Worm (Caenorhabditis elegans) whole organism, late embryonic: ENCODE measurements around the gene mans-4.

Source experiments
- C08G9.2 ChIP-seq: sonication (generic microtip); optimal IDR thresholded peaks from 2 replicates; lab custom pipeline; 2016; ENCODE audit warnings: mild to moderate bottlenecking, missing genetic modification characterization, moderate library complexity, missing compliant biosample characterization
- K02D7.2 ChIP-seq: sonication (generic microtip); optimal IDR thresholded peaks from 2 replicates; lab custom pipeline; 2017; ENCODE audit warnings: mild to moderate bottlenecking, missing genetic modification characterization, missing compliant biosample characterization
- ama-1 ChIP-seq: fragments of 150-350 bp; optimal IDR thresholded peaks from 2 replicates; lab custom pipeline; 2014
- ceh-14 ChIP-seq: sonication (generic microtip); optimal IDR thresholded peaks from 2 replicates; lab custom pipeline; 2016; ENCODE audit warnings: missing genotype, missing genetic modification characterization, missing compliant biosample characterization
- ceh-18 ChIP-seq: sonication (generic microtip); optimal IDR thresholded peaks from 2 replicates; lab custom pipeline; 2016; ENCODE audit warnings: missing genetic modification characterization, missing compliant biosample characterization
- ceh-19 ChIP-seq: fragments of 200-800 bp; sonication (Bioruptor generic); optimal IDR thresholded peaks from 2 replicates; lab custom pipeline; 2018; ENCODE audit warnings: mild to moderate bottlenecking, missing genetic modification characterization, missing compliant biosample characterization
- ceh-30 ChIP-seq: fragments of 150-350 bp; optimal IDR thresholded peaks from 2 replicates; lab custom pipeline; 2014; ENCODE audit warnings: missing biosample characterization, missing genetic modification characterization
- ceh-45 ChIP-seq: fragments of 200-800 bp; sonication (Bioruptor generic); IDR thresholded peaks from 2 replicates; pipeline ENCODE4 v1.3.6; 2022; ENCODE audit warnings: missing genetic modification reagents, missing genetic modification characterization, missing compliant biosample characterization
- dve-1 ChIP-seq: sonication (generic microtip); optimal IDR thresholded peaks from 2 replicates; lab custom pipeline; 2017; ENCODE audit warnings: antibody characterized with exemption, mild to moderate bottlenecking, missing genetic modification characterization, missing compliant biosample characterization
- elt-2 ChIP-seq: sonication (generic microtip); optimal IDR thresholded peaks from 2 replicates; lab custom pipeline; 2016; ENCODE audit warnings: missing genetic modification reagents, missing genetic modification characterization, missing compliant biosample characterization
- ets-4 ChIP-seq: sonication (generic microtip); optimal IDR thresholded peaks from 2 replicates; lab custom pipeline; 2016; ENCODE audit warnings: missing genetic modification characterization, missing compliant biosample characterization
- fax-1 ChIP-seq: sonication (generic microtip); optimal IDR thresholded peaks from 2 replicates; lab custom pipeline; 2016; ENCODE audit warnings: missing genotype, missing genetic modification characterization, missing compliant biosample characterization
- fkh-6 ChIP-seq: sonication (generic microtip); optimal IDR thresholded peaks from 2 replicates; lab custom pipeline; 2016; ENCODE audit warnings: missing genetic modification characterization, missing compliant biosample characterization
- gmeb-2 ChIP-seq: sonication (generic microtip); optimal IDR thresholded peaks from 2 replicates; lab custom pipeline; 2016; ENCODE audit warnings: missing genetic modification characterization, inconsistent platforms, missing compliant biosample characterization
- hlh-13 ChIP-seq: fragments of 200-800 bp; sonication (Bioruptor generic); optimal IDR thresholded peaks from 2 replicates; lab custom pipeline; 2018; ENCODE audit warnings: mild to moderate bottlenecking, missing genetic modification characterization, missing compliant biosample characterization
- hlh-15 ChIP-seq: sonication (generic microtip); optimal IDR thresholded peaks from 2 replicates; lab custom pipeline; 2016; ENCODE audit warnings: missing genetic modification characterization, missing compliant biosample characterization
- hlh-30 ChIP-seq: sonication (generic microtip); optimal IDR thresholded peaks from 2 replicates; lab custom pipeline; 2017; ENCODE audit warnings: antibody characterized with exemption, missing genetic modification characterization, missing compliant biosample characterization; ENCODE audit not compliant: insufficient read depth
- hlh-6 ChIP-seq: sonication (generic microtip); optimal IDR thresholded peaks from 2 replicates; lab custom pipeline; 2016; ENCODE audit warnings: missing genotype, missing genetic modification characterization, missing compliant biosample characterization
- hlh-8 ChIP-seq: sonication (generic microtip); optimal IDR thresholded peaks from 2 replicates; lab custom pipeline; 2016; ENCODE audit warnings: missing genotype, missing genetic modification characterization, missing compliant biosample characterization
- nfya-1 ChIP-seq: sonication (generic microtip); optimal IDR thresholded peaks from 2 replicates; lab custom pipeline; 2017; ENCODE audit warnings: missing genetic modification characterization, mild to moderate bottlenecking, missing compliant biosample characterization, antibody characterized with exemption, moderate library complexity
- nhr-232 ChIP-seq: sonication (generic microtip); optimal IDR thresholded peaks from 2 replicates; lab custom pipeline; 2016; ENCODE audit warnings: missing genetic modification characterization, missing compliant biosample characterization
- npax-4 ChIP-seq: sonication (generic microtip); optimal IDR thresholded peaks from 2 replicates; lab custom pipeline; 2016; ENCODE audit warnings: missing genetic modification characterization, missing compliant biosample characterization
- pag-3 ChIP-seq: sonication (generic microtip); optimal IDR thresholded peaks from 2 replicates; lab custom pipeline; 2016; ENCODE audit warnings: missing compliant biosample characterization, missing genetic modification characterization, borderline replicate concordance
- pat-9 ChIP-seq: fragments of 200-800 bp; sonication (Bioruptor generic); optimal IDR thresholded peaks from 2 replicates; lab custom pipeline; 2018; ENCODE audit warnings: mild to moderate bottlenecking, missing genetic modification characterization, moderate library complexity, missing compliant biosample characterization
- pax-1 ChIP-seq: fragments of 150-350 bp; optimal IDR thresholded peaks from 2 replicates; lab custom pipeline; 2014; ENCODE audit warnings: missing biosample characterization, missing genetic modification characterization
- pha-2 ChIP-seq: sonication (generic microtip); optimal IDR thresholded peaks from 2 replicates; lab custom pipeline; 2017; ENCODE audit warnings: mild to moderate bottlenecking, missing genetic modification characterization, missing compliant biosample characterization
- pha-4 ChIP-seq: fragments of 150-350 bp; optimal IDR thresholded peaks from 2 replicates; lab custom pipeline; 2018; ENCODE audit warnings: missing biosample characterization, missing genetic modification reagents, missing genetic modification characterization
- pros-1 ChIP-seq: fragments of 150-350 bp; optimal IDR thresholded peaks from 2 replicates; lab custom pipeline; 2014; ENCODE audit warnings: missing biosample characterization, missing genetic modification reagents, missing genetic modification characterization
- ref-2 ChIP-seq: sonication (generic microtip); optimal IDR thresholded peaks from 2 replicates; lab custom pipeline; 2016; ENCODE audit warnings: missing genetic modification characterization, missing compliant biosample characterization
- rnt-1 ChIP-seq: sonication (generic microtip); optimal IDR thresholded peaks from 2 replicates; lab custom pipeline; 2016; ENCODE audit warnings: missing genetic modification characterization, missing compliant biosample characterization
- sox-2 ChIP-seq: fragments of 200-800 bp; sonication (Bioruptor generic); IDR thresholded peaks from 2 replicates; pipeline ENCODE4 v1.3.6; 2022; ENCODE audit warnings: missing genetic modification reagents, missing genetic modification characterization, missing compliant biosample characterization
- sox-4 ChIP-seq: sonication (generic microtip); optimal IDR thresholded peaks from 2 replicates; lab custom pipeline; 2017; ENCODE audit warnings: mild to moderate bottlenecking, missing genetic modification characterization, inconsistent platforms, missing compliant biosample characterization
- tbx-2 ChIP-seq: sonication (generic microtip); optimal IDR thresholded peaks from 2 replicates; lab custom pipeline; 2016; ENCODE audit warnings: missing genetic modification characterization, missing compliant biosample characterization
- unc-3 ChIP-seq, 2 experiments: fragments of 200-800 bp in 1 of 2; sonication (Bioruptor generic) in 1 of 2; sonication (generic microtip) in 1 of 2; conservative IDR thresholded peaks in 1 of 2; optimal IDR thresholded peaks in 1 of 2; 2 replicates each; pipeline versions ENCODE4 v1.3.6 to Lab custom; 2016 to 2022; ENCODE audit warnings: missing compliant biosample characterization in 2 of 2, missing genetic modification characterization in 2 of 2, missing genetic modification reagents in 1 of 2
- unc-55 ChIP-seq: sonication (generic microtip); optimal IDR thresholded peaks from 2 replicates; lab custom pipeline; 2017; ENCODE audit warnings: missing biosample characterization, missing genetic modification reagents, missing genetic modification characterization
- unc-86 ChIP-seq: sonication (generic microtip); optimal IDR thresholded peaks from 2 replicates; lab custom pipeline; 2016; ENCODE audit warnings: missing genetic modification characterization, missing compliant biosample characterization
- ztf-16 ChIP-seq: sonication (generic microtip); optimal IDR thresholded peaks from 2 replicates; lab custom pipeline; 2017; ENCODE audit warnings: missing genetic modification characterization, missing compliant biosample characterization

Gene mans-4

ce11 chrIV:9078469-9078868 lies at the start of gene mans-4:
mans-4 (minus strand) TSS chrIV:9078569.
- TF ChIP-seq dve-1 (tag; lab: Kevin White, UChicago): no peak
- TF ChIP-seq nfya-1 (tag; lab: Kevin White, UChicago): no peak
- TF ChIP-seq ceh-45: no peak
- no peak for TF ChIP-seq K02D7.2
- TF ChIP-seq hlh-15 (tag; lab: Kevin White, UChicago): no peak
- TF ChIP-seq C08G9.2: no peak
- no peak for TF ChIP-seq hlh-30 (tag; lab: Kevin White, UChicago)
- TF ChIP-seq, all 69 proteins: peak for 0

ce11 chrIV:9121545-9121944 lies 43.2 kb upstream of the mans-4 start:
- no peak for TF ChIP-seq hlh-8 (tag; lab: Kevin White, UChicago)
- TF ChIP-seq hlh-13 (GFP tag; lab: Kevin White, UChicago): no peak
- peak; percentile 11 for TF ChIP-seq rnt-1 (tag; lab: Kevin White, UChicago)
- peak; percentile 31 for TF ChIP-seq ref-2
- TF ChIP-seq ets-4: no peak
- peak; percentile 25 for TF ChIP-seq ceh-18 (tag; lab: Kevin White, UChicago)
- TF ChIP-seq unc-55 (GFP tag; lab: Kevin White, UChicago): peak; percentile 9

- TF ChIP-seq pag-3 (no peak), hlh-8 (tag; lab: Kevin White, UChicago) (no peak), fkh-6 (tag; lab: Kevin White, UChicago) (no peak), unc-86 (tag; lab: Kevin White, UChicago) (no peak), elt-2 (tag; lab: Kevin White, UChicago) (no peak)
These were observed 41.9 kb upstream of the mans-4 start for ce11 chrIV:9120220-9120619.

ce11 chrIV:9118792-9119191 lies 40.4 kb upstream of the mans-4 start, which contains the start of gene nrfl-1:
nrfl-1 (plus strand) TSS chrIV:9119092.
- no peak for TF ChIP-seq tbx-2 (tag; lab: Kevin White, UChicago)
- TF ChIP-seq fax-1 (tag; lab: Kevin White, UChicago): no peak
- no peak for TF ChIP-seq hlh-8 (tag; lab: Kevin White, UChicago)
- TF ChIP-seq hlh-15 (tag; lab: Kevin White, UChicago): no peak

ce11 chrIV:9118348-9118747 lies 40.0 kb upstream of the mans-4 start:
- no peak for TF ChIP-seq ceh-19
- no peak for TF ChIP-seq pros-1 (tag; lab: Kevin White, UChicago)
- TF ChIP-seq dve-1 (tag; lab: Kevin White, UChicago): no peak
- no peak for TF ChIP-seq hlh-15 (tag; lab: Kevin White, UChicago)
- no peak for TF ChIP-seq pax-1 (tag; lab: Kevin White, UChicago)
- no peak for TF ChIP-seq sox-2
- no peak for TF ChIP-seq pha-4 (tag; lab: Kevin White, UChicago)
- TF ChIP-seq pat-9 (tag; lab: Kevin White, UChicago): no peak
- no peak for TF ChIP-seq hlh-30 (tag; lab: Kevin White, UChicago)
- TF ChIP-seq hlh-6 (tag; lab: Kevin White, UChicago): no peak
- no peak for TF ChIP-seq npax-4 (tag; lab: Kevin White, UChicago)
- no peak for TF ChIP-seq nhr-232 (tag; lab: Kevin White, UChicago)
- no peak for TF ChIP-seq tbx-2 (tag; lab: Kevin White, UChicago)

- TF ChIP-seq hlh-13 (GFP tag; lab: Kevin White, UChicago) (no peak), ceh-30 (tag; lab: Kevin White, UChicago) (no peak), pha-2 (no peak), sox-4 (tag; lab: Kevin White, UChicago) (no peak), ceh-14 (tag; lab: Kevin White, UChicago) (no peak), ama-1 (lab: Kevin White, UChicago) (no peak), ztf-16 (tag; lab: Kevin White, UChicago) (no peak), pat-9 (tag; lab: Kevin White, UChicago) (no peak), pag-3 (no peak), gmeb-2 (no peak), nhr-232 (tag; lab: Kevin White, UChicago) (no peak), unc-3 (GFP tag; conservative IDR thresholded peaks at IDR 0.05; lab: Robert Waterston, UW) (no peak), unc-3 (tag; optimal IDR thresholded peaks at IDR 0.05; lab: Kevin White, UChicago) (no peak)
These were observed 39.3 kb upstream of the mans-4 start for ce11 chrIV:9117700-9118099.
